Worm (Caenorhabditis elegans) whole organism, L4/young adult: Measurements from ENCODE around the gene tag-297.

ENCODE experiments used
- W03F9.2 ChIP-seq: fragments of 150-350 bp; optimal IDR thresholded peaks from 2 replicates; lab custom pipeline; 2014; ENCODE audit warnings: missing biosample characterization, missing genetic modification characterization
- him-1 ChIP-seq: sonication (generic microtip); optimal IDR thresholded peaks from 2 replicates; lab custom pipeline; 2016; ENCODE audit warnings: missing genotype, missing genetic modification reagents, missing genetic modification characterization, missing compliant biosample characterization

DNA sequence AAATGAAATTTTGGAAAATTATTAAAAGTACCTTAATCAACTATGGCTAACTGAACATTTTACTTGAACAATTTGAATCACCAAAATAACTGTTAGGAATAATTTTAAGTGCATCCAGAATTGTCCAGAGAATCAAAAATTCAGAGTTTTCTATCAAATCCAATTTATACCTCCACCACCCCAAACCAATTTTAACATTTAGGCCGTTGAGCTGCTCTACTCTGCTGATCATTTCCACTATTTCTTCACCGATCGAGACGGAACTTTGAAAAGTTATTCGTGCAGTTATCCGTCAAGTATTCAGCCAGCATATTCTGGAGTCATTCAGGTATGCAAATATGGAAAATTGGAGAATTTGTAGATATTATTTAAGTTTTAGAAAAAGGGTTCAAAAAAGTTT lies 18.9 kb upstream of the tag-297 start:
- no peak for TF ChIP-seq him-1 (tag; lab: Kevin White, UChicago)
- TF ChIP-seq W03F9.2 (tag; lab: Kevin White, UChicago) = no peak
